Comparison of ENCODE assay signal across 6 fruit fly cellular contexts in genomic region chr2L:19126888-19127287, dm6.
TF ChIP-seq lines count a peak whose summit lies in the region.

No protein-coding gene starts in this region.

- TF ChIP-seq CTCF in whole organism, embryonic (GFP tag; optimal IDR thresholded peaks at IDR 0.05; lab: Kevin White, UChicago) = no peak

TF ChIP-seq in Kc167, 6 proteins besides CTCF, POLR2A, EP300 and RAD21:
- TF ChIP-seq Sin3A (optimal IDR thresholded peaks at IDR 0.05; lab: Kevin White, UChicago) (peak; percentile 40), Myc (optimal IDR thresholded peaks at IDR 0.05; lab: Kevin White, UChicago) (no peak)

TF ChIP-seq in whole organism, adult, 20 proteins besides CTCF, POLR2A, EP300 and RAD21 (continues in another document):
- TF ChIP-seq cic (GFP tag; optimal IDR thresholded peaks at IDR 0.05; lab: Kevin White, UChicago) (peak; percentile 18), toe (GFP tag; optimal IDR thresholded peaks at IDR 0.05; lab: Kevin White, UChicago) (no peak), CG5204 (GFP tag; optimal IDR thresholded peaks at IDR 0.05; lab: Kevin White, UChicago) (no peak), CG11617 (GFP tag; optimal IDR thresholded peaks at IDR 0.05; lab: Kevin White, UChicago) (peak; percentile 62), cnc (optimal IDR thresholded peaks at IDR 0.05; lab: Kevin White, UChicago) (no peak), kay (GFP tag; lab: Kevin White, UChicago; ENCODE audit: borderline replicate concordance) (no peak), tj (GFP tag; optimal IDR thresholded peaks at IDR 0.05; lab: Kevin White, UChicago) (peak; percentile 40), CG1620 (GFP tag; optimal IDR thresholded peaks at IDR 0.05; lab: Kevin White, UChicago) (no peak), CG12768 (GFP tag; optimal IDR thresholded peaks at IDR 0.05; lab: Kevin White, UChicago) (peak; percentile 65), CG33017 (tag; optimal IDR thresholded peaks at IDR 0.05; lab: Kevin White, UChicago) (peak; percentile 62), Crg-1 (GFP tag; optimal IDR thresholded peaks at IDR 0.05; lab: Kevin White, UChicago) (peak; percentile 35), bab1 (GFP tag; optimal IDR thresholded peaks at IDR 0.05; lab: Kevin White, UChicago) (peak; percentile 76), pad (GFP tag; optimal IDR thresholded peaks at IDR 0.05; lab: Kevin White, UChicago) (peak; percentile 44), Mnt (GFP tag; optimal IDR thresholded peaks at IDR 0.05; lab: Kevin White, UChicago) (peak; percentile 7), CG7045 (GFP tag; optimal IDR thresholded peaks at IDR 0.05; lab: Kevin White, UChicago) (peak; percentile 66), Clk (GFP tag; optimal IDR thresholded peaks at IDR 0.05; lab: Kevin White, UChicago) (no peak), CG14711 (tag; optimal IDR thresholded peaks at IDR 0.05; lab: Kevin White, UChicago) (peak; percentile 62), CG7101 (tag; optimal IDR thresholded peaks at IDR 0.05; lab: Kevin White, UChicago) (peak; percentile 79)

TF ChIP-seq in whole organism, embryonic, 481 proteins besides CTCF, POLR2A, EP300 and RAD21 (continues in another document):
- peak; percentile 81 for TF ChIP-seq sug (tag; optimal IDR thresholded peaks at IDR 0.05; lab: Kevin White, UChicago)
- peak; percentile 72 for TF ChIP-seq CG15696 (tag; optimal IDR thresholded peaks at IDR 0.05; lab: Kevin White, UChicago)
- TF ChIP-seq salm (tag; optimal IDR thresholded peaks at IDR 0.05; lab: Kevin White, UChicago) = peak; percentile 44
- TF ChIP-seq CG2199 (GFP tag; IDR thresholded peaks at IDR 0.05; lab: Robert Waterston, UW) = no peak
- peak; percentile 7 for TF ChIP-seq CG30431 (GFP tag; optimal IDR thresholded peaks at IDR 0.05; lab: Kevin White, UChicago)
- peak; percentile 53; the same call in 2 of the 4 replicates for TF ChIP-seq Dll (GFP tag; IDR thresholded peaks at IDR 0.05; lab: Robert Waterston, UW; ENCODE audit: partially characterized antibody)
- TF ChIP-seq Nf-YB (GFP tag; optimal IDR thresholded peaks at IDR 0.05; lab: Kevin White, UChicago) = peak; percentile 42
- TF ChIP-seq CG5245 (GFP tag; optimal IDR thresholded peaks at IDR 0.05; lab: Kevin White, UChicago) = peak; percentile 23
- TF ChIP-seq CG14667 (GFP tag; IDR thresholded peaks at IDR 0.05; lab: Robert Waterston, UW) = no peak
- no peak for TF ChIP-seq H15 (GFP tag; IDR thresholded peaks at IDR 0.05; lab: Robert Waterston, UW)
- peak; percentile 56 for TF ChIP-seq CG10209 (GFP tag; optimal IDR thresholded peaks at IDR 0.05; lab: Kevin White, UChicago)
- TF ChIP-seq CG12104 (GFP tag; optimal IDR thresholded peaks at IDR 0.05; lab: Kevin White, UChicago) = peak; percentile 23
- peak; percentile 80 for TF ChIP-seq CG14710 (tag; optimal IDR thresholded peaks at IDR 0.05; lab: Kevin White, UChicago)
- TF ChIP-seq CG32532 (GFP tag; IDR thresholded peaks at IDR 0.05; lab: Robert Waterston, UW) = peak; percentile 56
- TF ChIP-seq CG6689 (GFP tag; IDR thresholded peaks at IDR 0.05; lab: Robert Waterston, UW) = peak; percentile 29; the same call in 1 of the 2 replicates
- peak; percentile 43; the same call in 1 of the 2 replicates for TF ChIP-seq CG14441 (GFP tag; IDR thresholded peaks at IDR 0.05; lab: Robert Waterston, UW)
- TF ChIP-seq CG6683 (GFP tag; optimal IDR thresholded peaks at IDR 0.05; lab: Kevin White, UChicago) = peak; percentile 52

TF ChIP-seq in whole organism, prepupa, 60 proteins besides CTCF, POLR2A, EP300 and RAD21 (continues in another document):
- no peak for TF ChIP-seq CG11902 (GFP tag; optimal IDR thresholded peaks at IDR 0.05; lab: Kevin White, UChicago)
- no peak for TF ChIP-seq Hr4 (GFP tag; optimal IDR thresholded peaks at IDR 0.05; lab: Kevin White, UChicago)
- TF ChIP-seq CG3032 (tag; optimal IDR thresholded peaks at IDR 0.05; lab: Kevin White, UChicago) = peak; percentile 58
- peak; percentile 62 for TF ChIP-seq esn (GFP tag; optimal IDR thresholded peaks at IDR 0.05; lab: Kevin White, UChicago)
- TF ChIP-seq Sox15 (GFP tag; optimal IDR thresholded peaks at IDR 0.05; lab: Kevin White, UChicago) = no peak
- no peak for TF ChIP-seq CG10669 (GFP tag; optimal IDR thresholded peaks at IDR 0.05; lab: Kevin White, UChicago)
- peak; percentile 53; the same call in 2 of the 3 replicates for TF ChIP-seq CG8119 (GFP tag; IDR thresholded peaks at IDR 0.05; lab: Robert Waterston, UW)
- peak; percentile 83 for TF ChIP-seq fkh (GFP tag; optimal IDR thresholded peaks at IDR 0.05; lab: Kevin White, UChicago)
- TF ChIP-seq Gug (GFP tag; IDR thresholded peaks at IDR 0.05; lab: Robert Waterston, UW) = no peak
- peak; percentile 23 for TF ChIP-seq Hr39 (GFP tag; optimal IDR thresholded peaks at IDR 0.05; lab: Kevin White, UChicago)
- TF ChIP-seq Eip78C (GFP tag; lab: Kevin White, UChicago) = peak; percentile 78
- TF ChIP-seq Eip93F (GFP tag; optimal IDR thresholded peaks at IDR 0.05; lab: Kevin White, UChicago) = peak; percentile 1
- no peak for TF ChIP-seq CG7368 (GFP tag; optimal IDR thresholded peaks at IDR 0.05; lab: Kevin White, UChicago)
- no peak for TF ChIP-seq pdm3 (GFP tag; optimal IDR thresholded peaks at IDR 0.05; lab: Kevin White, UChicago)
- TF ChIP-seq CG8632 (GFP tag; optimal IDR thresholded peaks at IDR 0.05; lab: Kevin White, UChicago) = peak; percentile 29
- TF ChIP-seq fd85E (GFP tag; optimal IDR thresholded peaks at IDR 0.05; lab: Kevin White, UChicago) = no peak
- no peak for TF ChIP-seq Hr38 (GFP tag; optimal IDR thresholded peaks at IDR 0.05; lab: Kevin White, UChicago)
- TF ChIP-seq lz (GFP tag; optimal IDR thresholded peaks at IDR 0.05; lab: Kevin White, UChicago) = peak; percentile 31
- no peak for TF ChIP-seq CG3919 (GFP tag; optimal IDR thresholded peaks at IDR 0.05; lab: Kevin White, UChicago)
- TF ChIP-seq CG6854 (GFP tag; optimal IDR thresholded peaks at IDR 0.05; lab: Kevin White, UChicago) = peak; percentile 32

TF ChIP-seq in whole organism, pupa, 21 proteins besides CTCF, POLR2A, EP300 and RAD21:
- TF ChIP-seq Snoo (tag; optimal IDR thresholded peaks at IDR 0.05; lab: Kevin White, UChicago) = peak; percentile 64
- TF ChIP-seq CG15710 (tag; optimal IDR thresholded peaks at IDR 0.05; lab: Kevin White, UChicago) = peak; percentile 72
- TF ChIP-seq CG9948 (tag; optimal IDR thresholded peaks at IDR 0.05; lab: Kevin White, UChicago) = peak; percentile 29
- peak; percentile 63 for TF ChIP-seq CG8159 (tag; optimal IDR thresholded peaks at IDR 0.05; lab: Kevin White, UChicago)
- no peak for TF ChIP-seq CG13204 (GFP tag; optimal IDR thresholded peaks at IDR 0.05; lab: Kevin White, UChicago)
- TF ChIP-seq Ets98B (GFP tag; IDR thresholded peaks at IDR 0.05; lab: Robert Waterston, UW) = no peak; the same call in 1 of the 2 replicates
- peak; percentile 38 for TF ChIP-seq CG34367 (tag; optimal IDR thresholded peaks at IDR 0.05; lab: Kevin White, UChicago)
- no peak for TF ChIP-seq Pif1B (GFP tag; optimal IDR thresholded peaks at IDR 0.05; lab: Kevin White, UChicago)
- TF ChIP-seq CG4496 (GFP tag; IDR thresholded peaks at IDR 0.05; lab: Robert Waterston, UW) = no peak
- TF ChIP-seq rn (GFP tag; IDR thresholded peaks at IDR 0.05; lab: Robert Waterston, UW) = no peak
- no peak for TF ChIP-seq CG14655 (GFP tag; optimal IDR thresholded peaks at IDR 0.05; lab: Kevin White, UChicago)
- TF ChIP-seq CG10348 (GFP tag; IDR thresholded peaks at IDR 0.05; lab: Robert Waterston, UW) = no peak
- TF ChIP-seq CG8301 (tag; optimal IDR thresholded peaks at IDR 0.05; lab: Kevin White, UChicago) = no peak
- no peak for TF ChIP-seq gl (tag; optimal IDR thresholded peaks at IDR 0.05; lab: Kevin White, UChicago)
- 0 out of 2 replicates have a peak, but pooled peaks have one; percentile 28 for TF ChIP-seq CG32121 (GFP tag; IDR thresholded peaks at IDR 0.05; lab: Robert Waterston, UW)
- TF ChIP-seq CG12605 (GFP tag; IDR thresholded peaks at IDR 0.05; lab: Robert Waterston, UW) = no peak
- TF ChIP-seq D1 (tag; optimal IDR thresholded peaks at IDR 0.05; lab: Kevin White, UChicago) = no peak
- no peak for TF ChIP-seq EcR (GFP tag; optimal IDR thresholded peaks at IDR 0.05; lab: Kevin White, UChicago)
- TF ChIP-seq Pif1A (GFP tag; optimal IDR thresholded peaks at IDR 0.05; lab: Kevin White, UChicago) = no peak
- TF ChIP-seq CG17806 (tag; optimal IDR thresholded peaks at IDR 0.05; lab: Kevin White, UChicago) = peak; percentile 38
- TF ChIP-seq fd96Ca (GFP tag; IDR thresholded peaks at IDR 0.05; lab: Robert Waterston, UW) = no peak

TF ChIP-seq in whole organism, wandering third instar larva, 38 proteins besides CTCF, POLR2A, EP300 and RAD21:
- TF ChIP-seq Hr83 (GFP tag; optimal IDR thresholded peaks at IDR 0.05; lab: Kevin White, UChicago; ENCODE audit: poor library complexity, severe bottlenecking) (no peak), CG9705 (GFP tag; optimal IDR thresholded peaks at IDR 0.05; lab: Kevin White, UChicago) (peak; percentile 54), OdsH (GFP tag; optimal IDR thresholded peaks at IDR 0.05; lab: Kevin White, UChicago) (peak; percentile 5), psq (GFP tag; optimal IDR thresholded peaks at IDR 0.05; lab: Kevin White, UChicago) (peak; percentile 59), CrebA (GFP tag; optimal IDR thresholded peaks at IDR 0.05; lab: Kevin White, UChicago; ENCODE audit: borderline replicate concordance) (no peak), dmrt93B (GFP tag; optimal IDR thresholded peaks at IDR 0.05; lab: Kevin White, UChicago) (no peak), Abd-B (GFP tag; optimal IDR thresholded peaks at IDR 0.05; lab: Kevin White, UChicago) (no peak), Rel (GFP tag; optimal IDR thresholded peaks at IDR 0.05; lab: Kevin White, UChicago) (no peak), Rel (tag; optimal IDR thresholded peaks at IDR 0.05; lab: Kevin White, UChicago) (peak; percentile 63), usp (GFP tag; optimal IDR thresholded peaks at IDR 0.05; lab: Kevin White, UChicago) (no peak), Myc (optimal IDR thresholded peaks at IDR 0.05; lab: Kevin White, UChicago) (peak; percentile 98), HLH106 (tag; optimal IDR thresholded peaks at IDR 0.05; lab: Kevin White, UChicago) (peak; percentile 70), Sp1 (GFP tag; optimal IDR thresholded peaks at IDR 0.05; lab: Kevin White, UChicago) (peak; percentile 75)
